Fruit fly (Drosophila melanogaster): ENCODE results near the gene CG7102.

The CG7102 gene

dm6 chr2L:7887333-7887732 is at the start of gene CG7102:
Gene CG7102 (minus strand): TSS chr2L:7887513.
- TF ChIP-seq pad (GFP tag; optimal IDR thresholded peaks at IDR 0.05) = no peak
- no peak for TF ChIP-seq CG7045 (GFP tag; optimal IDR thresholded peaks at IDR 0.05)
- no peak for TF ChIP-seq Clk (GFP tag; optimal IDR thresholded peaks at IDR 0.05)
- no peak for TF ChIP-seq cnc (optimal IDR thresholded peaks at IDR 0.05)
- TF ChIP-seq ovo (GFP tag; optimal IDR thresholded peaks at IDR 0.05) = no peak
- TF ChIP-seq kay (GFP tag; ENCODE audit: borderline replicate concordance) = no peak
- TF ChIP-seq CG11617 (GFP tag; optimal IDR thresholded peaks at IDR 0.05) = no peak
- TF ChIP-seq CG14711 (tag; optimal IDR thresholded peaks at IDR 0.05) = no peak
- TF ChIP-seq Crg-1 (GFP tag; optimal IDR thresholded peaks at IDR 0.05) = no peak
- no peak for TF ChIP-seq CG1620 (GFP tag; optimal IDR thresholded peaks at IDR 0.05)
- no peak for TF ChIP-seq CG12768 (GFP tag; optimal IDR thresholded peaks at IDR 0.05)
- no peak for TF ChIP-seq cic (GFP tag; optimal IDR thresholded peaks at IDR 0.05)
- no peak for TF ChIP-seq CG33017 (tag; optimal IDR thresholded peaks at IDR 0.05)
- TF ChIP-seq Mnt (GFP tag; optimal IDR thresholded peaks at IDR 0.05) = no peak
- TF ChIP-seq tj (GFP tag; optimal IDR thresholded peaks at IDR 0.05) = no peak
- TF ChIP-seq bab1 (GFP tag; optimal IDR thresholded peaks at IDR 0.05) = no peak

dm6 chr2L:7936391-7936790 is 49.1 kb upstream of the CG7102 start:
- TF ChIP-seq CG5204 (GFP tag; optimal IDR thresholded peaks at IDR 0.05) (no peak), tj (GFP tag; optimal IDR thresholded peaks at IDR 0.05) (no peak), toe (GFP tag; optimal IDR thresholded peaks at IDR 0.05) (no peak), CG1620 (GFP tag; optimal IDR thresholded peaks at IDR 0.05) (no peak), Clk (GFP tag; optimal IDR thresholded peaks at IDR 0.05) (no peak), Hr96 (GFP tag; optimal IDR thresholded peaks at IDR 0.05) (no peak), CG7101 (tag; optimal IDR thresholded peaks at IDR 0.05) (no peak), pad (GFP tag; optimal IDR thresholded peaks at IDR 0.05) (no peak), bab1 (GFP tag; optimal IDR thresholded peaks at IDR 0.05) (no peak), Crg-1 (GFP tag; optimal IDR thresholded peaks at IDR 0.05) (no peak), ovo (GFP tag; optimal IDR thresholded peaks at IDR 0.05) (no peak), CG33017 (tag; optimal IDR thresholded peaks at IDR 0.05) (no peak), Mnt (GFP tag; optimal IDR thresholded peaks at IDR 0.05) (no peak)

- TF ChIP-seq CG1620 (GFP tag; optimal IDR thresholded peaks at IDR 0.05) (no peak), tj (GFP tag; optimal IDR thresholded peaks at IDR 0.05) (no peak), CG11617 (GFP tag; optimal IDR thresholded peaks at IDR 0.05) (no peak), CG7101 (tag; optimal IDR thresholded peaks at IDR 0.05) (no peak), ovo (GFP tag; optimal IDR thresholded peaks at IDR 0.05) (no peak), cic (GFP tag; optimal IDR thresholded peaks at IDR 0.05) (no peak), CG33017 (tag; optimal IDR thresholded peaks at IDR 0.05) (no peak), pad (GFP tag; optimal IDR thresholded peaks at IDR 0.05) (no peak), Mnt (GFP tag; optimal IDR thresholded peaks at IDR 0.05) (no peak), Crg-1 (GFP tag; optimal IDR thresholded peaks at IDR 0.05) (no peak), Clk (GFP tag; optimal IDR thresholded peaks at IDR 0.05) (no peak), toe (GFP tag; optimal IDR thresholded peaks at IDR 0.05) (no peak), CG7045 (GFP tag; optimal IDR thresholded peaks at IDR 0.05) (no peak)
Observed at dm6 chr2L:7933186-7933585, 45.9 kb upstream of the CG7102 start.

- TF ChIP-seq tj (GFP tag; optimal IDR thresholded peaks at IDR 0.05) (no peak), Crg-1 (GFP tag; optimal IDR thresholded peaks at IDR 0.05) (no peak), ovo (GFP tag; optimal IDR thresholded peaks at IDR 0.05) (no peak), toe (GFP tag; optimal IDR thresholded peaks at IDR 0.05) (no peak), CG14711 (tag; optimal IDR thresholded peaks at IDR 0.05) (peak; percentile 53), CG5204 (GFP tag; optimal IDR thresholded peaks at IDR 0.05) (peak; percentile 59), Clk (GFP tag; optimal IDR thresholded peaks at IDR 0.05) (no peak), CG33017 (tag; optimal IDR thresholded peaks at IDR 0.05) (no peak), bab1 (GFP tag; optimal IDR thresholded peaks at IDR 0.05) (no peak), Hr96 (GFP tag; optimal IDR thresholded peaks at IDR 0.05) (no peak), Mnt (GFP tag; optimal IDR thresholded peaks at IDR 0.05) (no peak), cnc (optimal IDR thresholded peaks at IDR 0.05) (no peak), CG1620 (GFP tag; optimal IDR thresholded peaks at IDR 0.05) (no peak), CG7045 (GFP tag; optimal IDR thresholded peaks at IDR 0.05) (peak; percentile 70), pad (GFP tag; optimal IDR thresholded peaks at IDR 0.05) (no peak), CG7101 (tag; optimal IDR thresholded peaks at IDR 0.05) (peak; percentile 39), kay (GFP tag; ENCODE audit: borderline replicate concordance) (peak; percentile 49), CG11617 (GFP tag; optimal IDR thresholded peaks at IDR 0.05) (no peak), cic (GFP tag; optimal IDR thresholded peaks at IDR 0.05) (no peak), CG12768 (GFP tag; optimal IDR thresholded peaks at IDR 0.05) (peak; percentile 40)
Observed at dm6 chr2L:7932091-7932769, 44.9 kb upstream of the CG7102 start.

- TF ChIP-seq Clk (GFP tag; optimal IDR thresholded peaks at IDR 0.05) (no peak), CG1620 (GFP tag; optimal IDR thresholded peaks at IDR 0.05) (no peak), pad (GFP tag; optimal IDR thresholded peaks at IDR 0.05) (no peak), CG33017 (tag; optimal IDR thresholded peaks at IDR 0.05) (no peak), Crg-1 (GFP tag; optimal IDR thresholded peaks at IDR 0.05) (no peak), CG14711 (tag; optimal IDR thresholded peaks at IDR 0.05) (no peak), CG7045 (GFP tag; optimal IDR thresholded peaks at IDR 0.05) (no peak), ovo (GFP tag; optimal IDR thresholded peaks at IDR 0.05) (no peak), CG11617 (GFP tag; optimal IDR thresholded peaks at IDR 0.05) (no peak), Hr96 (GFP tag; optimal IDR thresholded peaks at IDR 0.05) (no peak), cnc (optimal IDR thresholded peaks at IDR 0.05) (no peak), bab1 (GFP tag; optimal IDR thresholded peaks at IDR 0.05) (no peak), CG5204 (GFP tag; optimal IDR thresholded peaks at IDR 0.05) (no peak), Mnt (GFP tag; optimal IDR thresholded peaks at IDR 0.05) (no peak), tj (GFP tag; optimal IDR thresholded peaks at IDR 0.05) (no peak)
Observed at dm6 chr2L:7931218-7931617, 43.9 kb upstream of the CG7102 start.

- no peak for TF ChIP-seq CG7045 (GFP tag; optimal IDR thresholded peaks at IDR 0.05)
- TF ChIP-seq tj (GFP tag; optimal IDR thresholded peaks at IDR 0.05) = no peak
- TF ChIP-seq kay (GFP tag; ENCODE audit: borderline replicate concordance) = no peak
Observed at dm6 chr2L:7930737-7931136, 43.4 kb upstream of the CG7102 start.
